Worm (Caenorhabditis elegans): ENCODE data around the gene C47D12.5.

The C47D12.5 gene

DNA sequence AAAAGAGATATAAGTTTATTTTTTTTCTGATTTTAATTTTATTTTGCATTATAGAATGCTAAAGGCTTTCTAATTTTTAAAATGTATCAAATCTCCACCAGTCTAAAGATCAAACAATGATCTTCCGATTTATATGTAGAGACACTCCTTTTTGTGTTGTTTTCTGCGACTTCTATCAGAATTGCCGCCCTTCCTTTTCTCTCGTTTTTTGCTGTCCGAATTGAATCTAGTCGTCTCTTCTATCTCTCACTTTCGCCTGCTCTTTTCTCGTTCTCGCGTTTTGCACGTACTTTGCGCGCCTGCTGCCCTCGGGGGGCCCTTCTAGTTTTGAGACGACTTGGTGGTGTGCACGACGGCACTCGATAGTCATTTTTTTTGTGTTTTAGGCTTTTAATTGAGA is 39.3 kb upstream of the C47D12.5 start (continued):
- TF ChIP-seq lin-11 (tag; optimal IDR thresholded peaks at IDR 0.05) (no peak), unc-55 (GFP tag; optimal IDR thresholded peaks at IDR 0.05) (peak; percentile 1), fos-1 (tag; optimal IDR thresholded peaks at IDR 0.05) (peak; percentile 10), nhr-10 (tag; optimal IDR thresholded peaks at IDR 0.05) (no peak), skn-1 (tag; optimal IDR thresholded peaks at IDR 0.05) (no peak), ztf-11 (tag; optimal IDR thresholded peaks at IDR 0.05) (no peak), F13H6.1 (tag; optimal IDR thresholded peaks at IDR 0.05) (peak; percentile 39), ztf-4 (tag; optimal IDR thresholded peaks at IDR 0.05) (no peak), lin-13 (GFP tag; optimal IDR thresholded peaks at IDR 0.05) (peak; percentile 3), zag-1 (tag; optimal IDR thresholded peaks at IDR 0.05) (peak; percentile 55), aly-2 (tag; optimal IDR thresholded peaks at IDR 0.05) (no peak), nhr-6 (tag; optimal IDR thresholded peaks at IDR 0.05) (peak; percentile 26), blmp-1 (tag; optimal IDR thresholded peaks at IDR 0.05; ENCODE audit: insufficient read depth) (peak; percentile 8), elt-1 (tag; optimal IDR thresholded peaks at IDR 0.05) (no peak), snpc-4 (tag; optimal IDR thresholded peaks at IDR 0.05) (no peak), ceh-16 (tag; optimal IDR thresholded peaks at IDR 0.05) (no peak), nhr-21 (tag; optimal IDR thresholded peaks at IDR 0.05) (no peak)

DNA sequence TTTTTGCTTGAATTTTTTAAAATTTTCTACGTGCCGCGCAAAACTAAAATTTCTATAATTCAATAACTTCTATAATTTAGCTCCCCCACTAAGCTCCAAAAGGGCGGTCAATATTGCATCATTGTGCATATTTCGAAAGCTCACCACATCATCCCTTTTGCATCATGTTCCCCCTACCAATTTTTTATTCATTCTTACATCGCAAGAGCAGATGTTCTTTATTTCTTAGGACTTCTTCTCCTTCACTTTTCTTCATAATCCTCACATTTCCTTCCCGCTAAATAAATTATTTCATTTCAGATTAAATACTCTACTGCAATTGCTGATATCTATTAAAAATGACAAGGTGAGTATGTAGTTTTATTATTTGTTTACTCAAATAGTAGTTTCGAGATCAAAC is 38.8 kb upstream of the C47D12.5 start, which contains the start of gene ldh-1:
Gene ldh-1 (plus strand): TSS at position 301 of the 400 bp plus-strand sequence.
- peak; percentile 77 for TF ChIP-seq nhr-129 (tag; optimal IDR thresholded peaks at IDR 0.05)
- TF ChIP-seq ama-1 (optimal IDR thresholded peaks at IDR 0.05), result no peak

DNA sequence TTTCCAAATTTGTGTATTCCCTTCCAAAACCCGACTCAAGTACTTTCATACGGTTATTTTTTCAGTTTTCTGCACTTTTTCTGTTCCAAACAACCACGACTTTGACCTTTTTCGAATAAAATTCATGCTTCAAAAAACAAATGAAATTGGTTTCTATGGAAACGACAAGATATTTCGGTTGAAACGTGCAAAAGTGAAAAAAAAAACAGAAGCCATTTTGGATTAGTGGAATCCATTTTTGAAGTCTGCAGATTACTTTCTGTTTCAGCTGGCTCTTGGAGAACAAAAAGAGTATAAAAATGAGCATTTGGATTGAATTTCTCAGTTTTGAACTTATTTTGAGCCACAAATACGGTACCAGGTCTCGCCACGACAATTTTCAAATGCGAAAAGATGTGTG is 37.1 kb upstream of the C47D12.5 start:
- TF ChIP-seq nhr-25 (tag; optimal IDR thresholded peaks at IDR 0.05) (no peak), snpc-4 (tag; optimal IDR thresholded peaks at IDR 0.05) (no peak), lin-11 (tag; optimal IDR thresholded peaks at IDR 0.05) (peak; percentile 7), ZK546.5 (tag; optimal IDR thresholded peaks at IDR 0.05) (no peak), nhr-6 (tag; optimal IDR thresholded peaks at IDR 0.05) (no peak), ceh-16 (tag; optimal IDR thresholded peaks at IDR 0.05) (no peak), nhr-21 (tag; optimal IDR thresholded peaks at IDR 0.05) (no peak), aly-2 (tag; optimal IDR thresholded peaks at IDR 0.05) (no peak), lsy-2 (tag; optimal IDR thresholded peaks at IDR 0.05) (peak in 1 of 2 experiments; percentile 23), elt-1 (tag; optimal IDR thresholded peaks at IDR 0.05) (no peak), nhr-23 (tag; optimal IDR thresholded peaks at IDR 0.05) (no peak), C34F6.9 (tag; optimal IDR thresholded peaks at IDR 0.05) (peak; percentile 40)

DNA sequence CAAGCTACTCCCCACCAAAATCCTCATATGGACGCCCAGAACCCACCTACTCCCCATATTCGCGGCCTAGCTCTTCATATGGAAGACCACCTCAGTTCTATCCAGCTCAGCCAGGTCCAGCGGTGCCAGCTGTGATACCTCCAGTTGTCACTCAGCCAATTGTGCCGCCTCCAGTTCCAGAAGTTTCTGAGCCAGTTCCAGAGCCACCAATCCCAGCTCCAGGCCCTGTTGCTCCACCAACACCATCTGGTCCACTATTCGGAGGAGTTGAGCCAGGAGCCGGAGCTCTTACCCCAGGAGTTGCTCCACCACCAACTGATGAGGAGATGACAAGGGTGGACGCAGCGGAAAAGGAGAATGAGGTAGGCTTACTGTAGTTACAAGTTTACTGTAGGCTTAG is 36.5 kb upstream of the C47D12.5 start:
- no peak for TF ChIP-seq nhr-11 (tag; optimal IDR thresholded peaks at IDR 0.05)
- TF ChIP-seq alr-1 (tag; optimal IDR thresholded peaks at IDR 0.05), result no peak
- no peak for TF ChIP-seq nhr-237 (tag; optimal IDR thresholded peaks at IDR 0.05)
- no peak for TF ChIP-seq crh-2 (tag; optimal IDR thresholded peaks at IDR 0.05)
- TF ChIP-seq ama-1 (optimal IDR thresholded peaks at IDR 0.05), result no peak
- TF ChIP-seq egl-27 (tag; optimal IDR thresholded peaks at IDR 0.05), result no peak
- no peak for TF ChIP-seq C34F6.9 (tag; optimal IDR thresholded peaks at IDR 0.05)
- no peak for TF ChIP-seq nhr-23 (tag; optimal IDR thresholded peaks at IDR 0.05)
- TF ChIP-seq ceh-16 (tag; optimal IDR thresholded peaks at IDR 0.05), result no peak
- TF ChIP-seq fos-1 (tag; optimal IDR thresholded peaks at IDR 0.05), result no peak
- TF ChIP-seq elt-1 (tag; optimal IDR thresholded peaks at IDR 0.05), result no peak
- no peak for TF ChIP-seq nhr-129 (tag; optimal IDR thresholded peaks at IDR 0.05)
- TF ChIP-seq nhr-6 (tag; optimal IDR thresholded peaks at IDR 0.05), result no peak
- no peak for TF ChIP-seq F13H6.1 (tag; optimal IDR thresholded peaks at IDR 0.05)
- no peak for TF ChIP-seq lin-13 (GFP tag; optimal IDR thresholded peaks at IDR 0.05)
- no peak for TF ChIP-seq aly-2 (tag; optimal IDR thresholded peaks at IDR 0.05)
- TF ChIP-seq ZK546.5 (tag; optimal IDR thresholded peaks at IDR 0.05), result no peak
- no peak for TF ChIP-seq ceh-82 (tag; optimal IDR thresholded peaks at IDR 0.05)
- no peak for TF ChIP-seq gmeb-1 (tag; optimal IDR thresholded peaks at IDR 0.05)

DNA sequence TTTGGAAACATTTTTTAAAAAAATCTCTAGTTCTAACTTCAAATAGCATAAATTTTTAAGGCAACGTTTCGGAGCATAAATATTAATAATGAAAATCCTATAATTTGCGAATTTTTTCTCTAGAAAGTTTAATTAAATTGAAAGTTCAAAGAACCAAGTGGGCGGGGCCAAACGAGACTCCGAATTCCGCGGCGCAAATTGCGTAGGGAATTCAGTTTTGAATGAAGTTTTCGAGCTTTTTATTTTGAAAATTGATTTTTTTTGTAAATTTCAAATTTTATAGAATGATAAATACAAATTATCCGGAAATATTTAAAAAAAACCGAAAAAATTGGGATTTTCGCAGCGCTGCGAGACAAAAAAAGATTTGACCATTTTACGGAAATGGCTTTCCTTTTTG is 35.7 kb upstream of the C47D12.5 start:
- TF ChIP-seq nhr-11 (tag; optimal IDR thresholded peaks at IDR 0.05), result no peak
- no peak for TF ChIP-seq nhr-6 (tag; optimal IDR thresholded peaks at IDR 0.05)
- no peak for TF ChIP-seq unc-55 (GFP tag; optimal IDR thresholded peaks at IDR 0.05)
- no peak for TF ChIP-seq nhr-77 (tag; optimal IDR thresholded peaks at IDR 0.05)
- no peak for TF ChIP-seq crh-2 (tag; optimal IDR thresholded peaks at IDR 0.05)
- no peak for TF ChIP-seq lsy-2 (tag; optimal IDR thresholded peaks at IDR 0.05)
- TF ChIP-seq ceh-82 (tag; optimal IDR thresholded peaks at IDR 0.05), result no peak
- no peak for TF ChIP-seq mdl-1 (tag; optimal IDR thresholded peaks at IDR 0.05)
- TF ChIP-seq elt-3 (tag; optimal IDR thresholded peaks at IDR 0.05), result no peak
- no peak for TF ChIP-seq ama-1 (optimal IDR thresholded peaks at IDR 0.05)
- no peak for TF ChIP-seq mab-5 (tag; optimal IDR thresholded peaks at IDR 0.05)
- no peak for TF ChIP-seq sem-4 (tag; optimal IDR thresholded peaks at IDR 0.05)
